Fruit fly (Drosophila melanogaster) whole organism, prepupa: ENCODE data around the gene CG4860.
A peak's percentile ranks its signal among the peaks of the same experiment; 100 is the strongest.

Experiments used
- CG10631 ChIP-seq: fragments of 200-800 bp; sonication (Bioruptor generic); optimal IDR thresholded peaks from 2 replicates; lab custom pipeline; 2016; ENCODE audit warnings: missing biosample characterization, missing genetic modification characterization
- CG10669 ChIP-seq: fragments of 200-800 bp; sonication (Bioruptor generic); optimal IDR thresholded peaks from 3 replicates; lab custom pipeline; 2018; ENCODE audit warnings: missing biosample characterization, mild to moderate bottlenecking, missing genetic modification characterization, moderate library complexity
- CG3032 ChIP-seq: fragments of 200-800 bp; optimal IDR thresholded peaks from 2 replicates; lab custom pipeline; 2019; ENCODE audit warnings: missing biosample characterization, mild to moderate bottlenecking, missing genetic modification characterization, moderate library complexity
- CG3919 ChIP-seq: fragments of 200-800 bp; sonication (Bioruptor generic); optimal IDR thresholded peaks from 3 replicates; lab custom pipeline; 2016; ENCODE audit warnings: missing biosample characterization, missing genetic modification characterization
- CG4318 ChIP-seq: fragments of 200-800 bp; sonication (Bioruptor generic); optimal IDR thresholded peaks from 3 replicates; lab custom pipeline; 2017; ENCODE audit warnings: missing biosample characterization, mild to moderate bottlenecking, missing genetic modification characterization
- CG6163 ChIP-seq: fragments of 200-800 bp; sonication (Bioruptor generic); IDR thresholded peaks from 3 replicates; pipeline ENCODE4 v1.3.6; 2022; ENCODE audit warnings: missing biosample characterization, missing genetic modification characterization
- CG6276 ChIP-seq: fragments of 200-800 bp; sonication (Bioruptor generic); optimal IDR thresholded peaks from 2 replicates; lab custom pipeline; 2017; ENCODE audit warnings: missing biosample characterization, mild to moderate bottlenecking, missing genetic modification characterization
- CG6792 ChIP-seq: fragments of 200-800 bp; sonication (Bioruptor generic); optimal IDR thresholded peaks from 3 replicates; lab custom pipeline; 2016; ENCODE audit warnings: missing biosample characterization, missing genetic modification characterization
- CG6808 ChIP-seq: fragments of 200-800 bp; sonication (Bioruptor generic); optimal IDR thresholded peaks from 3 replicates; lab custom pipeline; 2017; ENCODE audit warnings: missing biosample characterization, missing genetic modification characterization, mild to moderate bottlenecking, moderate library complexity, missing genetic modification reagents
- CG6854 ChIP-seq: fragments of 200-800 bp; sonication (Bioruptor generic); optimal IDR thresholded peaks from 2 replicates; lab custom pipeline; 2017; ENCODE audit warnings: missing biosample characterization, mild to moderate bottlenecking, missing genetic modification characterization
- CG7368 ChIP-seq: fragments of 200-800 bp; sonication (Bioruptor generic); optimal IDR thresholded peaks from 3 replicates; lab custom pipeline; 2016; ENCODE audit warnings: missing biosample characterization, missing genetic modification characterization
- CG8319 ChIP-seq: fragments of 200-800 bp; sonication (Bioruptor generic); optimal IDR thresholded peaks from 3 replicates; lab custom pipeline; 2016; ENCODE audit warnings: missing biosample characterization, missing genetic modification characterization
- CG8632 ChIP-seq: fragments of 200-800 bp; sonication (Bioruptor generic); optimal IDR thresholded peaks from 3 replicates; lab custom pipeline; 2016; ENCODE audit warnings: missing biosample characterization, missing genetic modification characterization
- CG9139 ChIP-seq: fragments of 200-800 bp; sonication (Bioruptor generic); optimal IDR thresholded peaks from 3 replicates; lab custom pipeline; 2017; ENCODE audit warnings: missing biosample characterization, mild to moderate bottlenecking, missing genetic modification characterization
- Eip75B ChIP-seq: fragments of 200-800 bp; sonication (Bioruptor generic); optimal IDR thresholded peaks from 3 replicates; lab custom pipeline; 2016; ENCODE audit warnings: missing biosample characterization, missing genetic modification characterization
- Eip93F ChIP-seq: fragments of 200-800 bp; sonication (Bioruptor generic); optimal IDR thresholded peaks from 2 replicates; lab custom pipeline; 2016; ENCODE audit warnings: missing biosample characterization, mild to moderate bottlenecking, missing genetic modification characterization
- Ets21C ChIP-seq: fragments of 200-800 bp; sonication (Bioruptor generic); optimal IDR thresholded peaks from 3 replicates; lab custom pipeline; 2016; ENCODE audit warnings: missing biosample characterization, missing genetic modification characterization
- Gug ChIP-seq: fragments of 200-800 bp; sonication (Bioruptor generic); IDR thresholded peaks from 2 replicates; pipeline ENCODE4 v1.3.6; 2022; ENCODE audit warnings: missing biosample characterization, missing genetic modification characterization
- Hr38 ChIP-seq: sonication (Bioruptor generic); optimal IDR thresholded peaks from 2 replicates; lab custom pipeline; 2016; ENCODE audit warnings: missing biosample characterization, missing genetic modification characterization
- Hr39 ChIP-seq: fragments of 200-800 bp; sonication (Bioruptor generic); optimal IDR thresholded peaks from 2 replicates; lab custom pipeline; 2016; ENCODE audit warnings: missing biosample characterization, missing genetic modification characterization
- Hr4 ChIP-seq: fragments of 200-800 bp; sonication (Bioruptor generic); optimal IDR thresholded peaks from 3 replicates; lab custom pipeline; 2016; ENCODE audit warnings: missing biosample characterization, missing genetic modification characterization
- Lpt ChIP-seq: fragments of 200-800 bp; sonication (Bioruptor generic); optimal IDR thresholded peaks from 3 replicates; lab custom pipeline; 2016; ENCODE audit warnings: missing biosample characterization, missing genetic modification characterization
- Met ChIP-seq: fragments of 200-800 bp; sonication (Bioruptor generic); optimal IDR thresholded peaks from 3 replicates; lab custom pipeline; 2016; ENCODE audit warnings: missing biosample characterization, missing genetic modification characterization
- OdsH ChIP-seq: fragments of 200-800 bp; sonication (Bioruptor generic); optimal IDR thresholded peaks from 3 replicates; lab custom pipeline; 2016; ENCODE audit warnings: missing biosample characterization, missing genetic modification characterization
- Sox102F ChIP-seq: fragments of 200-800 bp; sonication (Bioruptor generic); optimal IDR thresholded peaks from 2 replicates; lab custom pipeline; 2016; ENCODE audit warnings: missing biosample characterization, mild to moderate bottlenecking, missing genetic modification characterization
- Sox15 ChIP-seq: fragments of 200-800 bp; sonication (Bioruptor generic); optimal IDR thresholded peaks from 3 replicates; lab custom pipeline; 2016; ENCODE audit warnings: missing biosample characterization, missing genetic modification characterization
- achi ChIP-seq: fragments of 200-800 bp; sonication (Bioruptor generic); optimal IDR thresholded peaks from 3 replicates; lab custom pipeline; 2016; ENCODE audit warnings: missing biosample characterization, missing genetic modification characterization
- dac ChIP-seq: fragments of 200-800 bp; sonication (Bioruptor generic); optimal IDR thresholded peaks from 2 replicates; lab custom pipeline; 2017; ENCODE audit warnings: missing biosample characterization, mild to moderate bottlenecking, missing genetic modification characterization
- eg ChIP-seq: fragments of 200-800 bp; sonication (Bioruptor generic); IDR thresholded peaks from 3 replicates; pipeline ENCODE4 v1.3.6; 2022; ENCODE audit warnings: missing biosample characterization, missing genetic modification characterization
- esn ChIP-seq: fragments of 200-800 bp; sonication (Bioruptor generic); optimal IDR thresholded peaks from 2 replicates; lab custom pipeline; 2016; ENCODE audit warnings: missing biosample characterization, mild to moderate bottlenecking, missing genetic modification characterization, moderate library complexity
- fd59A ChIP-seq: fragments of 200-800 bp; sonication (Bioruptor generic); optimal IDR thresholded peaks from 2 replicates; lab custom pipeline; 2017; ENCODE audit warnings: missing biosample characterization, mild to moderate bottlenecking, missing genetic modification characterization, missing genetic modification reagents
- fkh ChIP-seq: fragments of 200-800 bp; sonication (Bioruptor generic); optimal IDR thresholded peaks from 3 replicates; lab custom pipeline; 2017; ENCODE audit warnings: missing biosample characterization, mild to moderate bottlenecking, missing genetic modification characterization, moderate library complexity
- lz ChIP-seq: fragments of 200-800 bp; sonication (Bioruptor generic); optimal IDR thresholded peaks from 3 replicates; lab custom pipeline; 2016; ENCODE audit warnings: missing biosample characterization, missing genetic modification characterization
- net ChIP-seq: fragments of 200-800 bp; sonication (Bioruptor generic); optimal IDR thresholded peaks from 3 replicates; lab custom pipeline; 2016; ENCODE audit warnings: missing biosample characterization, missing genetic modification characterization
- salr ChIP-seq, 2 experiments: fragments of 200-800 bp; sonication (Bioruptor generic); optimal IDR thresholded peaks; 3 replicates each; lab custom pipeline; 2016 to 2018; ENCODE audit warnings: missing biosample characterization in 2 of 2, missing genetic modification characterization in 2 of 2, mild to moderate bottlenecking in 1 of 2
- spab ChIP-seq: fragments of 200-800 bp; sonication (Bioruptor generic); optimal IDR thresholded peaks from 2 replicates; lab custom pipeline; 2017; ENCODE audit warnings: missing biosample characterization, mild to moderate bottlenecking, missing genetic modification characterization, missing genetic modification reagents
- ss ChIP-seq, 2 experiments: fragments of 200-800 bp; sonication (Bioruptor generic); optimal IDR thresholded peaks; 2 replicates in 1 of 2; 3 replicates in 1 of 2; lab custom pipeline; 2017 to 2018; ENCODE audit warnings: mild to moderate bottlenecking in 2 of 2, missing biosample characterization in 2 of 2, missing genetic modification characterization in 2 of 2, moderate library complexity in 1 of 2
- svp ChIP-seq: fragments of 200-800 bp; sonication (Bioruptor generic); peaks from one replicate; lab custom pipeline; 2016; ENCODE audit warnings: missing biosample characterization, missing genetic modification characterization
- topi ChIP-seq: fragments of 200-800 bp; sonication (Bioruptor generic); optimal IDR thresholded peaks from 3 replicates; lab custom pipeline; 2016; ENCODE audit warnings: missing biosample characterization, missing genetic modification characterization
- vri ChIP-seq: fragments of 200-800 bp; sonication (Bioruptor generic); optimal IDR thresholded peaks from 3 replicates; lab custom pipeline; 2016; ENCODE audit warnings: missing biosample characterization, mild to moderate bottlenecking, missing genetic modification characterization

The CG4860 gene

dm6 chr3R:12248243-12248642 lies 27.0 kb upstream of the CG4860 start:
- TF ChIP-seq dac (GFP tag; lab: Kevin White, UChicago), result no peak
- no peak for TF ChIP-seq Sox15
- TF ChIP-seq Lpt (GFP tag; lab: Kevin White, UChicago), result no peak
- no peak for TF ChIP-seq achi
- no peak for TF ChIP-seq CG8632 (GFP tag; lab: Kevin White, UChicago)
- TF ChIP-seq Gug (GFP tag; lab: Robert Waterston, UW), result no peak
- TF ChIP-seq spab (GFP tag; lab: Kevin White, UChicago), result no peak
- no peak for TF ChIP-seq Hr39
- no peak for TF ChIP-seq Met
- no peak for TF ChIP-seq CG6854 (GFP tag; lab: Kevin White, UChicago)
- no peak for TF ChIP-seq CG7368 (GFP tag; lab: Kevin White, UChicago)
- no peak for TF ChIP-seq esn (GFP tag; lab: Kevin White, UChicago)
- no peak for TF ChIP-seq Hr38 (GFP tag; lab: Kevin White, UChicago)
- no peak for TF ChIP-seq fd59A (GFP tag; lab: Kevin White, UChicago)
- TF ChIP-seq CG9139 (GFP tag; lab: Kevin White, UChicago), result no peak
- TF ChIP-seq svp (GFP tag; lab: Kevin White, UChicago), result no peak

dm6 chr3R:12244468-12245060 lies 23.3 kb upstream of the CG4860 start:
- TF ChIP-seq svp (GFP tag; lab: Kevin White, UChicago) (peak; percentile 99), CG6276 (GFP tag; lab: Kevin White, UChicago) (peak; percentile 27), fkh (GFP tag; lab: Kevin White, UChicago) (peak; percentile 78), net (GFP tag; lab: Kevin White, UChicago) (peak; percentile 15), Sox15 (no peak), Eip93F (GFP tag; lab: Kevin White, UChicago) (no peak), CG3919 (GFP tag; lab: Kevin White, UChicago) (peak; percentile 14), CG6163 (GFP tag; lab: Robert Waterston, UW) (no peak; the same call in 2 of the 3 replicates), topi (GFP tag; lab: Kevin White, UChicago) (peak; percentile 4), eg (GFP tag; lab: Robert Waterston, UW) (peak; percentile 51; the same call in 1 of the 3 replicates)
- TF ChIP-seq, all 60 proteins: peak for 7

DNA sequence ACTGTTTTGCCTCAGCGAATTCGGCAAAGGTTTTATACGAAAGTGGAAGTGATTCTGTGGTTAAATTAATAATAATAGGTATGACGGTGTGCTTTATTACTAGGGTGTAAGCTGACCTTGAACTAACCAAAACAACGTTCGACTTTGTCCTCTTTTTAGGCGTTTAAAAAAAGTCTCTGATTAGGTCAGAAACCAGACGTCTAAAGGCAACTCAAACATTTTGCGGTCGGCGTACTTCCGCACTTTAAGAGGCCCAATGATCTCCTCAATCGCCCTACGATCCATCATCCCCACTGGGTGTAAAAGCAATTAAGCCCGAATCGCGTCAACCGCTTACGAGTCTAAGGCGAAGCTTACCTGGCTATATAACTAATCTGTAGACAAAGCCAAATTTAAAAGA lies 17.9 kb upstream of the CG4860 start, which contains the start of gene Cyp313a3:
Cyp313a3 (minus strand) TSS at position 101 of the 400 bp plus-strand sequence.
- TF ChIP-seq Ets21C (no peak), lz (no peak), ss (GFP tag; optimal IDR thresholded peaks at IDR 0.05; lab: Kevin White, UChicago) (no peak), CG8632 (GFP tag; lab: Kevin White, UChicago) (no peak), net (GFP tag; lab: Kevin White, UChicago) (no peak), CG6808 (no peak), salr (GFP tag; optimal IDR thresholded peaks at IDR 0.05; lab: Kevin White, UChicago) (no peak), Hr4 (GFP tag; lab: Kevin White, UChicago) (no peak), CG6792 (no peak), Eip93F (GFP tag; lab: Kevin White, UChicago) (no peak), CG8319 (GFP tag; lab: Kevin White, UChicago) (no peak), esn (GFP tag; lab: Kevin White, UChicago) (no peak), fd59A (GFP tag; lab: Kevin White, UChicago) (no peak)

dm6 chr3R:12236804-12237203 lies 15.5 kb upstream of the CG4860 start, which contains the start of gene Cyp313a2:
Gene Cyp313a2, minus strand, starts transcription at chr3R:12236904.
- TF ChIP-seq Sox102F (GFP tag; lab: Kevin White, UChicago) (no peak), CG10631 (GFP tag; lab: Kevin White, UChicago) (no peak), Eip75B (no peak), CG6792 (no peak), Sox15 (no peak), vri (no peak), CG3032 (no peak), CG9139 (GFP tag; lab: Kevin White, UChicago) (no peak), CG4318 (no peak), CG10669 (GFP tag; lab: Kevin White, UChicago) (no peak), OdsH (GFP tag; lab: Kevin White, UChicago) (no peak)
